Fruit fly (Drosophila melanogaster) whole organism, embryonic: Measurements from ENCODE around the gene CG7912.

Experiments used
- B-H2 ChIP-seq: fragments of 200-800 bp; sonication (Bioruptor generic); optimal IDR thresholded peaks from 2 replicates; lab custom pipeline; 2018; ENCODE audit warnings: missing biosample characterization, mild to moderate bottlenecking, missing genetic modification characterization
- CG11456 ChIP-seq: fragments of 200-800 bp; sonication (Bioruptor generic); IDR thresholded peaks from 3 replicates; pipeline ENCODE4 v1.3.6; 2022; ENCODE audit warnings: missing biosample characterization, missing genetic modification characterization
- CG11504 ChIP-seq: fragments of 200-800 bp; sonication (Bioruptor generic); optimal IDR thresholded peaks from 3 replicates; lab custom pipeline; 2019; ENCODE audit warnings: missing biosample characterization, mild to moderate bottlenecking, missing genetic modification characterization, moderate library complexity
- CG12299 ChIP-seq: fragments of 200-800 bp; sonication (Bioruptor generic); optimal IDR thresholded peaks from 2 replicates; lab custom pipeline; 2018; ENCODE audit warnings: missing biosample characterization, mild to moderate bottlenecking, missing genetic modification characterization
- CG12659 ChIP-seq: fragments of 200-800 bp; sonication (Bioruptor generic); optimal IDR thresholded peaks from 3 replicates; lab custom pipeline; 2017; ENCODE audit warnings: mild to moderate bottlenecking, missing biosample characterization, missing genetic modification reagents, missing genetic modification characterization
- CG12769 ChIP-seq: fragments of 200-800 bp; sonication (Bioruptor generic); optimal IDR thresholded peaks from 2 replicates; lab custom pipeline; 2019; ENCODE audit warnings: missing biosample characterization, mild to moderate bottlenecking, missing genetic modification characterization, moderate library complexity
- CG14441 ChIP-seq: fragments of 200-800 bp; sonication (Bioruptor generic); IDR thresholded peaks from 2 replicates; pipeline ENCODE4 v1.3.6; 2022; ENCODE audit warnings: missing biosample characterization, missing genetic modification characterization
- CG1602 ChIP-seq: fragments of 200-800 bp; sonication (Bioruptor generic); optimal IDR thresholded peaks from 3 replicates; lab custom pipeline; 2016; ENCODE audit warnings: missing biosample characterization, missing genetic modification characterization
- CG1603 ChIP-seq: fragments of 200-800 bp; sonication (Bioruptor generic); optimal IDR thresholded peaks from 2 replicates; lab custom pipeline; 2019; ENCODE audit warnings: missing biosample characterization, mild to moderate bottlenecking, missing genetic modification characterization, moderate library complexity
- CG16815 ChIP-seq: fragments of 200-800 bp; sonication (Bioruptor generic); optimal IDR thresholded peaks from 3 replicates; lab custom pipeline; 2017; ENCODE audit warnings: missing biosample characterization, mild to moderate bottlenecking, missing genetic modification characterization
- CG2120 ChIP-seq: fragments of 200-800 bp; sonication (Bioruptor generic); optimal IDR thresholded peaks from 3 replicates; lab custom pipeline; 2016; ENCODE audit warnings: missing biosample characterization, missing genetic modification characterization
- CG2199 ChIP-seq: fragments of 200-800 bp; sonication (Bioruptor generic); IDR thresholded peaks from 3 replicates; pipeline ENCODE4 v1.3.6; 2022; ENCODE audit warnings: missing biosample characterization, missing genetic modification characterization
- CG2889 ChIP-seq: fragments of 200-800 bp; sonication (Bioruptor generic); IDR thresholded peaks from 3 replicates; pipeline ENCODE4 v1.3.6; 2022; ENCODE audit warnings: missing biosample characterization, missing genetic modification characterization
- CG4617 ChIP-seq: fragments of 200-800 bp; sonication (Bioruptor generic); optimal IDR thresholded peaks from 3 replicates; lab custom pipeline; 2016; ENCODE audit warnings: missing biosample characterization, missing genetic modification characterization, borderline replicate concordance
- CG6654 ChIP-seq: fragments of 200-800 bp; sonication (Bioruptor generic); optimal IDR thresholded peaks from 2 replicates; lab custom pipeline; 2017; ENCODE audit warnings: missing biosample characterization, mild to moderate bottlenecking, missing genetic modification characterization
- CG6791 ChIP-seq: fragments of 200-800 bp; sonication (Bioruptor generic); IDR thresholded peaks from 3 replicates; pipeline ENCODE4 v1.3.6; 2022; ENCODE audit warnings: missing biosample characterization, missing genetic modification characterization; ENCODE audit not compliant: partially characterized antibody
- CG7745 ChIP-seq: fragments of 200-800 bp; sonication (Bioruptor generic); optimal IDR thresholded peaks from 2 replicates; lab custom pipeline; 2018; ENCODE audit warnings: missing biosample characterization, mild to moderate bottlenecking, missing genetic modification characterization, moderate library complexity
- CG8388 ChIP-seq: fragments of 200-800 bp; sonication (Bioruptor generic); optimal IDR thresholded peaks from 2 replicates; lab custom pipeline; 2019; ENCODE audit warnings: missing biosample characterization, mild to moderate bottlenecking, missing genetic modification characterization, moderate library complexity
- CG9817 ChIP-seq: fragments of 200-800 bp; sonication (Bioruptor generic); optimal IDR thresholded peaks from 2 replicates; lab custom pipeline; 2018; ENCODE audit warnings: missing biosample characterization, mild to moderate bottlenecking, missing genetic modification characterization, moderate library complexity
- CG9932 ChIP-seq: fragments of 200-800 bp; sonication (Bioruptor generic); IDR thresholded peaks from 2 replicates; pipeline ENCODE4 v1.3.6; 2022; ENCODE audit warnings: missing biosample characterization, missing genetic modification characterization
- Chrac-16 ChIP-seq: fragments of 200-800 bp; sonication (Bioruptor generic); optimal IDR thresholded peaks from 3 replicates; lab custom pipeline; 2016; ENCODE audit warnings: missing biosample characterization, missing genetic modification characterization
- H2.0 ChIP-seq: fragments of 200-800 bp; sonication (Bioruptor generic); IDR thresholded peaks from 2 replicates; pipeline ENCODE4 v1.3.6; 2022; ENCODE audit warnings: missing biosample characterization, missing genetic modification characterization
- HHEX ChIP-seq: fragments of 200-800 bp; sonication (Bioruptor generic); optimal IDR thresholded peaks from 3 replicates; lab custom pipeline; 2017; ENCODE audit warnings: missing biosample characterization, mild to moderate bottlenecking, missing genetic modification characterization, missing genetic modification reagents
- Lhr ChIP-seq: fragments of 200-800 bp; sonication (Bioruptor generic); optimal IDR thresholded peaks from 3 replicates; lab custom pipeline; 2017; ENCODE audit warnings: mild to moderate bottlenecking, missing biosample characterization, missing genetic modification reagents, missing genetic modification characterization
- Med ChIP-seq: fragments of 200-800 bp; sonication (Bioruptor generic); peaks from one replicate; lab custom pipeline; 2016; ENCODE audit warnings: missing biosample characterization, missing genetic modification characterization, mild to moderate bottlenecking, inconsistent platforms, moderate library complexity
- Ptx1 ChIP-seq: fragments of 200-800 bp; sonication (Bioruptor generic); IDR thresholded peaks from 2 replicates; pipeline ENCODE4 v1.3.6; 2022; ENCODE audit warnings: missing biosample characterization, missing genetic modification characterization
- Six4 ChIP-seq: fragments of 200-800 bp; sonication (Bioruptor generic); optimal IDR thresholded peaks from 2 replicates; lab custom pipeline; 2016; ENCODE audit warnings: missing biosample characterization, missing genetic modification characterization
- Sry-β ChIP-seq: fragments of 200-800 bp; sonication (Bioruptor generic); optimal IDR thresholded peaks from 2 replicates; lab custom pipeline; 2018; ENCODE audit warnings: missing biosample characterization, mild to moderate bottlenecking, missing genetic modification characterization, moderate library complexity
- Vsx1 ChIP-seq: fragments of 200-800 bp; sonication (Bioruptor generic); optimal IDR thresholded peaks from 2 replicates; lab custom pipeline; 2017; ENCODE audit warnings: missing biosample characterization, mild to moderate bottlenecking, missing genetic modification characterization, missing genetic modification reagents
- YL-1 ChIP-seq: fragments of 200-800 bp; sonication (Bioruptor generic); optimal IDR thresholded peaks from 3 replicates; lab custom pipeline; 2017; ENCODE audit warnings: missing biosample characterization, mild to moderate bottlenecking, missing genetic modification characterization
- chn ChIP-seq: fragments of 200-800 bp; sonication (Bioruptor generic); optimal IDR thresholded peaks from 2 replicates; lab custom pipeline; 2016; ENCODE audit warnings: missing biosample characterization, missing genetic modification characterization
- ci ChIP-seq: fragments of 200-800 bp; sonication (Bioruptor generic); IDR thresholded peaks from 3 replicates; pipeline ENCODE4 v1.3.6; 2022; ENCODE audit warnings: missing biosample characterization, missing genetic modification characterization
- gem ChIP-seq: fragments of 200-800 bp; sonication (Bioruptor generic); optimal IDR thresholded peaks from 2 replicates; lab custom pipeline; 2019; ENCODE audit warnings: missing biosample characterization, mild to moderate bottlenecking, missing genetic modification characterization, moderate library complexity
- grau ChIP-seq: fragments of 200-800 bp; optimal IDR thresholded peaks from 3 replicates; lab custom pipeline; 2019; ENCODE audit warnings: missing biosample characterization, mild to moderate bottlenecking, missing genetic modification characterization, moderate library complexity
- hbn ChIP-seq: fragments of 200-800 bp; sonication (Bioruptor generic); IDR thresholded peaks from 2 replicates; pipeline ENCODE4 v1.3.6; 2022; ENCODE audit warnings: missing biosample characterization, missing genetic modification characterization; ENCODE audit not compliant: partially characterized antibody
- ind ChIP-seq: fragments of 200-800 bp; sonication (Bioruptor generic); optimal IDR thresholded peaks from 3 replicates; lab custom pipeline; 2016; ENCODE audit warnings: missing biosample characterization, missing genetic modification characterization
- klu ChIP-seq: fragments of 200-800 bp; sonication (Bioruptor generic); IDR thresholded peaks from 2 replicates; pipeline ENCODE4 v1.3.6; 2022; ENCODE audit warnings: missing biosample characterization, missing genetic modification characterization
- lmd ChIP-seq: fragments of 200-800 bp; sonication (Bioruptor generic); IDR thresholded peaks from 2 replicates; pipeline ENCODE4 v1.3.6; 2022; ENCODE audit warnings: missing biosample characterization, missing genetic modification characterization
- lov ChIP-seq, 2 experiments: fragments of 200-800 bp in 1 of 2; fragments of >200 bp in 1 of 2; sonication (Bioruptor generic) in 1 of 2; IDR thresholded peaks in 1 of 2; optimal IDR thresholded peaks in 1 of 2; 2 replicates in 1 of 2; 3 replicates in 1 of 2; pipeline versions ENCODE4 v1.3.6 to Lab custom; 2017 to 2022; ENCODE audit warnings: missing biosample characterization in 1 of 2, missing genetic modification characterization in 1 of 2
- mam ChIP-seq: fragments of 200-800 bp; sonication (Bioruptor generic); optimal IDR thresholded peaks from 3 replicates; lab custom pipeline; 2016; ENCODE audit warnings: missing biosample characterization, missing genetic modification characterization
- nerfin-2 ChIP-seq: fragments of 200-800 bp; sonication (Bioruptor generic); IDR thresholded peaks from 2 replicates; pipeline ENCODE4 v1.3.6; 2022; ENCODE audit warnings: missing biosample characterization, missing genetic modification characterization; ENCODE audit not compliant: partially characterized antibody
- phol ChIP-seq: fragments of 200-800 bp; sonication (Bioruptor generic); optimal IDR thresholded peaks from 3 replicates; lab custom pipeline; 2018; ENCODE audit warnings: missing biosample characterization, mild to moderate bottlenecking, missing genetic modification characterization, moderate library complexity
- ro ChIP-seq: fragments of 200-800 bp; sonication (Bioruptor generic); IDR thresholded peaks from 2 replicates; pipeline ENCODE4 v1.3.6; 2022; ENCODE audit warnings: missing biosample characterization, missing genetic modification characterization
- row ChIP-seq: fragments of 200-800 bp; sonication (Bioruptor generic); IDR thresholded peaks from 3 replicates; pipeline ENCODE4 v1.3.6; 2022; ENCODE audit warnings: missing biosample characterization, missing genetic modification characterization
- slbo ChIP-seq: fragments of 200-800 bp; sonication (Bioruptor generic); IDR thresholded peaks from 2 replicates; pipeline ENCODE4 v1.3.6; 2022; ENCODE audit warnings: missing biosample characterization, missing genetic modification characterization
- stc ChIP-seq: fragments of 200-800 bp; sonication (Bioruptor generic); IDR thresholded peaks from 2 replicates; pipeline ENCODE4 v1.3.6; 2022; ENCODE audit warnings: missing biosample characterization, missing genetic modification characterization
- tll ChIP-seq, 2 experiments: fragments of 200-800 bp in 1 of 2; fragments of >200 bp in 1 of 2; sonication (Bioruptor generic) in 1 of 2; optimal IDR thresholded peaks; 2 replicates each; lab custom pipeline; 2017 to 2019; ENCODE audit warnings: missing biosample characterization in 2 of 2, missing genetic modification characterization in 2 of 2, mild to moderate bottlenecking in 1 of 2, moderate library complexity in 1 of 2
- zfh1 ChIP-seq: fragments of 200-800 bp; sonication (Bioruptor generic); IDR thresholded peaks from 3 replicates; pipeline ENCODE4 v1.3.6; 2022; ENCODE audit warnings: missing biosample characterization, missing genetic modification characterization

The CG7912 gene

dm6 chr3R:30055915-30056544, 47.0 kb upstream of the CG7912 start, which contains the start of the genes Rpp14b and spn-A (continued):
- peak; percentile 88 for TF ChIP-seq row (GFP tag; lab: Robert Waterston, UW)
- TF ChIP-seq CG4617 (GFP tag; lab: Kevin White, UChicago), result no peak
- peak; percentile 11 for TF ChIP-seq ind (GFP tag; lab: Kevin White, UChicago)
- TF ChIP-seq lmd, result peak; percentile 29; the same call in 1 of the 2 replicates
- TF ChIP-seq CG12659, result peak; percentile 28
- no peak for TF ChIP-seq Lhr (GFP tag; lab: Kevin White, UChicago)
- peak in 1 of 2 experiments; percentile 9 for TF ChIP-seq tll (GFP tag; optimal IDR thresholded peaks at IDR 0.05; lab: Kevin White, UChicago)
- TF ChIP-seq Six4 (GFP tag; lab: Kevin White, UChicago), result no peak
- no peak for TF ChIP-seq CG7745 (tag; lab: Kevin White, UChicago)
- TF ChIP-seq grau (tag; lab: Kevin White, UChicago), result peak; percentile 97
- TF ChIP-seq CG12769 (tag; lab: Kevin White, UChicago), result peak; percentile 43
- peak; percentile 43 for TF ChIP-seq YL-1 (GFP tag; lab: Kevin White, UChicago)
- TF ChIP-seq CG8388 (GFP tag; lab: Kevin White, UChicago), result peak; percentile 8
- no peak for TF ChIP-seq CG6791 (GFP tag; lab: Robert Waterston, UW)
- peak; percentile 52 for TF ChIP-seq Med
- TF ChIP-seq zfh1 (GFP tag; lab: Robert Waterston, UW), result no peak
- TF ChIP-seq H2.0, result peak; percentile 34; the same call in 1 of the 2 replicates
- TF ChIP-seq mam (GFP tag; lab: Kevin White, UChicago), result peak; percentile 17
- TF ChIP-seq CG16815 (GFP tag; lab: Kevin White, UChicago), result peak; percentile 17
- TF ChIP-seq stc (GFP tag; lab: Robert Waterston, UW), result 0 out of 2 replicates have a peak, but pooled peaks have one; percentile 24
- TF ChIP-seq Chrac-16 (GFP tag; lab: Kevin White, UChicago), result peak; percentile 7
- no peak for TF ChIP-seq HHEX (GFP tag; lab: Kevin White, UChicago)
- TF ChIP-seq CG12299 (tag; lab: Kevin White, UChicago), result no peak
- no peak for TF ChIP-seq ro
- TF ChIP-seq gem (tag; lab: Kevin White, UChicago), result peak; percentile 43
- peak; percentile 79 for TF ChIP-seq slbo (GFP tag; lab: Robert Waterston, UW)
- TF ChIP-seq nerfin-2 (GFP tag; lab: Robert Waterston, UW), result no peak
- TF ChIP-seq Ptx1 (GFP tag; lab: Robert Waterston, UW), result peak; percentile 40
- TF ChIP-seq CG1602 (GFP tag; lab: Kevin White, UChicago), result peak; percentile 19
- no peak; the same call in 2 of the 3 replicates for TF ChIP-seq CG2199
- peak; percentile 41; the same call in 1 of the 2 replicates for TF ChIP-seq CG14441 (GFP tag; lab: Robert Waterston, UW)
- TF ChIP-seq Vsx1 (GFP tag; lab: Kevin White, UChicago), result no peak
- TF ChIP-seq CG11504 (tag; lab: Kevin White, UChicago), result no peak
- no peak for TF ChIP-seq chn (GFP tag; lab: Kevin White, UChicago)
- peak; percentile 11 for TF ChIP-seq phol
- TF ChIP-seq klu (GFP tag; lab: Robert Waterston, UW), result 0 out of 2 replicates have a peak, but pooled peaks have one; percentile 21
- peak; percentile 71 for TF ChIP-seq CG9932
- TF ChIP-seq CG9817 (tag; lab: Kevin White, UChicago), result peak; percentile 28
- TF ChIP-seq CG2120, result no peak
- peak; percentile 43; the same call in 2 of the 3 replicates for TF ChIP-seq ci (GFP tag; lab: Robert Waterston, UW)
- TF ChIP-seq lov (optimal IDR thresholded peaks at IDR 0.05; lab: Kevin White, UChicago), result no peak
- TF ChIP-seq lov (GFP tag; IDR thresholded peaks at IDR 0.05; lab: Robert Waterston, UW), result 0 out of 3 replicates have a peak, but pooled peaks have one; percentile 50
- peak; percentile 63; the same call in 1 of the 3 replicates for TF ChIP-seq CG11456 (GFP tag; lab: Robert Waterston, UW)
- peak; percentile 36 for TF ChIP-seq CG1603 (tag; lab: Kevin White, UChicago)
- TF ChIP-seq hbn, result no peak
- TF ChIP-seq Sry-β (GFP tag; lab: Kevin White, UChicago), result no peak
- no peak for TF ChIP-seq CG6654 (GFP tag; lab: Kevin White, UChicago)
- TF ChIP-seq B-H2 (GFP tag; lab: Kevin White, UChicago), result peak; percentile 46
- no peak for TF ChIP-seq CG2889 (GFP tag; lab: Robert Waterston, UW)
